Worm (Caenorhabditis elegans) whole organism, L1 larva: ENCODE data around the gene F10E9.10.

Source experiments
- blmp-1 ChIP-seq: fragments of 150-350 bp; optimal IDR thresholded peaks from 2 replicates; lab custom pipeline; 2014; ENCODE audit warnings: missing biosample characterization, missing genetic modification characterization
- jun-1 ChIP-seq: fragments of 150-350 bp; optimal IDR thresholded peaks from 2 replicates; lab custom pipeline; 2014; ENCODE audit warnings: missing biosample characterization, missing genetic modification reagents, missing genetic modification characterization
- lin-35 ChIP-seq, 2 experiments: fragments of 150-350 bp; optimal IDR thresholded peaks; 2 replicates each; lab custom pipeline; 2014; ENCODE audit warnings: missing biosample characterization in 2 of 2, missing genetic modification characterization in 2 of 2, missing genetic modification reagents in 2 of 2
- mdl-1 ChIP-seq, 2 experiments: fragments of 150-350 bp; optimal IDR thresholded peaks; 2 replicates each; lab custom pipeline; 2014 to 2017; ENCODE audit warnings: missing biosample characterization in 2 of 2, missing genetic modification characterization in 2 of 2, inconsistent platforms in 1 of 2
- mep-1 ChIP-seq: fragments of 150-350 bp; optimal IDR thresholded peaks from 2 replicates; lab custom pipeline; 2014; ENCODE audit warnings: missing biosample characterization, missing genetic modification characterization
- nhr-12 ChIP-seq: sonication (generic microtip); optimal IDR thresholded peaks from 2 replicates; lab custom pipeline; 2017; ENCODE audit warnings: missing biosample characterization, missing genetic modification characterization
- nhr-76 ChIP-seq: sonication (generic microtip); optimal IDR thresholded peaks from 2 replicates; lab custom pipeline; 2017; ENCODE audit warnings: missing biosample characterization, missing genetic modification characterization
- pqm-1 ChIP-seq: sonication (generic microtip); optimal IDR thresholded peaks from 3 replicates; lab custom pipeline; 2017; ENCODE audit warnings: missing biosample characterization, missing genetic modification characterization
- snpc-4 ChIP-seq: fragments of 150-350 bp; optimal IDR thresholded peaks from 2 replicates; lab custom pipeline; 2014; ENCODE audit warnings: missing biosample characterization, missing genetic modification characterization
- unc-62 ChIP-seq: fragments of 150-350 bp; optimal IDR thresholded peaks from 2 replicates; lab custom pipeline; 2014; ENCODE audit warnings: missing biosample characterization, missing genetic modification reagents, missing genetic modification characterization
- zag-1 ChIP-seq: fragments of 150-350 bp; optimal IDR thresholded peaks from 2 replicates; lab custom pipeline; 2014; ENCODE audit warnings: missing biosample characterization, missing genetic modification characterization
- zip-4 ChIP-seq: fragments of 200-800 bp; sonication (Bioruptor generic); optimal IDR thresholded peaks from 2 replicates; lab custom pipeline; 2018; ENCODE audit warnings: mild to moderate bottlenecking, missing genetic modification characterization, moderate library complexity, missing compliant biosample characterization
- ztf-4 ChIP-seq: fragments of 150-350 bp; optimal IDR thresholded peaks from 2 replicates; lab custom pipeline; 2014; ENCODE audit warnings: missing biosample characterization, missing genetic modification characterization

DNA sequence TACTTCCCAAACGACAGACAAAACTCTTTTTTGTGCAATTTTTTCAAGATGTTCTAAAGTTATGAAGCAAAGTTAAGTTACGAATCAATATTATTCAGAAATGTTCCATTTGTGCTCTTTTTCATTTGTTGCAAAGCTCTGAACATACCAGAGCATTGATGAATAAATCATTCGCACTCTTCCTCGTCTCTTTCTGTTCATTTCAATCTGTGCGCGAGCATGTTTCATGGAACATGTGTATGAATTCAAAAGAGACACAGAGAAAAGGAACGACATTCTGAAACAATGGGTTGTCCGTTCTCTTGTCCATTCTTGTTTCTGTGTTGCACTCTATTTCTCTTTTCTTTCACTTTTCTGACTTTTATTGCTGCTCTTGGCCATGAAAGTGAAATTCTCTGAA lies 39.7 kb downstream of the F10E9.10 start:
- no peak for TF ChIP-seq pqm-1
- TF ChIP-seq nhr-12 (tag; lab: Kevin White, UChicago) = no peak
- no peak for TF ChIP-seq zip-4 (GFP tag; lab: Kevin White, UChicago)
- TF ChIP-seq mep-1 (tag; lab: Kevin White, UChicago) = no peak
- TF ChIP-seq mdl-1 (tag; optimal IDR thresholded peaks at IDR 0.05; lab: Kevin White, UChicago) = no peak
- no peak for TF ChIP-seq nhr-76 (tag; lab: Kevin White, UChicago)
- TF ChIP-seq unc-62 (GFP tag; lab: Kevin White, UChicago) = no peak
- no peak for TF ChIP-seq jun-1 (tag; lab: Kevin White, UChicago)
- no peak for TF ChIP-seq blmp-1 (tag; lab: Kevin White, UChicago)
- TF ChIP-seq lin-35 (GFP tag; optimal IDR thresholded peaks at IDR 0.05; lab: Kevin White, UChicago) = no peak
- no peak for TF ChIP-seq snpc-4 (tag; lab: Kevin White, UChicago)
- TF ChIP-seq zag-1 (tag; lab: Kevin White, UChicago) = no peak
- TF ChIP-seq ztf-4 (tag; lab: Kevin White, UChicago) = no peak
